Worm (Caenorhabditis elegans) whole organism, L2 larva: ENCODE results near the gene srx-41.
"Not testable (repeated sequence)": the region's sequence is repeated elsewhere in the genome, so short reads cannot be mapped to it uniquely, and the experiment has no call there.

Experiments
- F13H6.1 ChIP-seq: sonication (generic microtip); optimal IDR thresholded peaks from 2 replicates; lab custom pipeline; 2016; ENCODE audit warnings: missing genetic modification characterization, missing compliant biosample characterization
- R02D3.7 ChIP-seq: fragments of 150-350 bp; optimal IDR thresholded peaks from 2 replicates; lab custom pipeline; 2014; ENCODE audit warnings: missing biosample characterization, missing genetic modification characterization
- ZK546.5 ChIP-seq: sonication (generic microtip); optimal IDR thresholded peaks from 2 replicates; lab custom pipeline; 2017; ENCODE audit warnings: missing biosample characterization, missing genetic modification characterization
- alr-1 ChIP-seq: fragments of 150-350 bp; optimal IDR thresholded peaks from 2 replicates; lab custom pipeline; 2014; ENCODE audit warnings: missing biosample characterization, missing genetic modification characterization
- aly-2 ChIP-seq: fragments of 150-350 bp; optimal IDR thresholded peaks from 2 replicates; lab custom pipeline; 2014; ENCODE audit warnings: missing biosample characterization, missing genetic modification characterization
- blmp-1 ChIP-seq: sonication (generic microtip); optimal IDR thresholded peaks from 2 replicates; lab custom pipeline; 2017; ENCODE audit warnings: missing genetic modification characterization, mild to moderate bottlenecking, missing compliant biosample characterization, antibody characterized with exemption, moderate library complexity; ENCODE audit not compliant: insufficient read depth
- ceh-16 ChIP-seq: fragments of 150-350 bp; optimal IDR thresholded peaks from 2 replicates; lab custom pipeline; 2014; ENCODE audit warnings: missing biosample characterization, missing genetic modification characterization
- ceh-82 ChIP-seq: fragments of 150-350 bp; optimal IDR thresholded peaks from 2 replicates; lab custom pipeline; 2014; ENCODE audit warnings: missing biosample characterization, missing genetic modification characterization
- crh-2 ChIP-seq: sonication (generic microtip); optimal IDR thresholded peaks from 2 replicates; lab custom pipeline; 2017; ENCODE audit warnings: missing biosample characterization, missing genetic modification characterization
- dmd-4 ChIP-seq: sonication (generic microtip); optimal IDR thresholded peaks from 2 replicates; lab custom pipeline; 2017; ENCODE audit warnings: missing biosample characterization, missing genetic modification characterization
- egl-27 ChIP-seq: sonication (generic microtip); optimal IDR thresholded peaks from 3 replicates; lab custom pipeline; 2017; ENCODE audit warnings: missing biosample characterization, missing genetic modification reagents, missing genetic modification characterization
- elt-1 ChIP-seq: fragments of 150-350 bp; optimal IDR thresholded peaks from 2 replicates; lab custom pipeline; 2014; ENCODE audit warnings: missing biosample characterization, missing genetic modification characterization
- fos-1 ChIP-seq: fragments of 150-350 bp; optimal IDR thresholded peaks from 2 replicates; lab custom pipeline; 2014; ENCODE audit warnings: missing biosample characterization, missing genetic modification characterization
- lin-11 ChIP-seq: fragments of 150-350 bp; sonication (generic microtip); optimal IDR thresholded peaks from 2 replicates; lab custom pipeline; 2014; ENCODE audit warnings: missing biosample characterization, missing genetic modification characterization, inconsistent platforms, mixed read lengths
- lin-13 ChIP-seq: fragments of 150-350 bp; optimal IDR thresholded peaks from 2 replicates; lab custom pipeline; 2014; ENCODE audit warnings: missing biosample characterization, missing genetic modification reagents, missing genetic modification characterization
- lin-39 ChIP-seq: fragments of 150-350 bp; optimal IDR thresholded peaks from 2 replicates; lab custom pipeline; 2014; ENCODE audit warnings: missing biosample characterization, missing genetic modification reagents, missing genetic modification characterization
- mab-5 ChIP-seq: fragments of 150-350 bp; optimal IDR thresholded peaks from 2 replicates; lab custom pipeline; 2014; ENCODE audit warnings: missing biosample characterization, missing genetic modification characterization
- mbf-1 ChIP-seq: sonication (generic microtip); optimal IDR thresholded peaks from 2 replicates; lab custom pipeline; 2017; ENCODE audit warnings: missing biosample characterization, missing genetic modification characterization
- nhr-10 ChIP-seq: sonication (generic microtip); optimal IDR thresholded peaks from 2 replicates; lab custom pipeline; 2017; ENCODE audit warnings: missing biosample characterization, missing genetic modification characterization
- nhr-129 ChIP-seq: fragments of 150-350 bp; optimal IDR thresholded peaks from 2 replicates; lab custom pipeline; 2014; ENCODE audit warnings: missing biosample characterization, missing genetic modification characterization
- nhr-21 ChIP-seq: fragments of 150-350 bp; optimal IDR thresholded peaks from 2 replicates; lab custom pipeline; 2014; ENCODE audit warnings: missing biosample characterization, missing genetic modification characterization
- nhr-23 ChIP-seq: fragments of 150-350 bp; optimal IDR thresholded peaks from 2 replicates; lab custom pipeline; 2014; ENCODE audit warnings: missing biosample characterization, missing genetic modification reagents, missing genetic modification characterization
- nhr-237 ChIP-seq: fragments of 150-350 bp; optimal IDR thresholded peaks from 2 replicates; lab custom pipeline; 2014; ENCODE audit warnings: missing biosample characterization, missing genetic modification characterization
- nhr-25 ChIP-seq: fragments of 150-350 bp; sonication (generic microtip); optimal IDR thresholded peaks from 3 replicates; lab custom pipeline; 2014; ENCODE audit warnings: missing biosample characterization, missing genetic modification characterization
- nhr-6 ChIP-seq: fragments of 150-350 bp; optimal IDR thresholded peaks from 2 replicates; lab custom pipeline; 2014; ENCODE audit warnings: missing biosample characterization, missing genetic modification characterization
- nhr-77 ChIP-seq: fragments of 150-350 bp; optimal IDR thresholded peaks from 2 replicates; lab custom pipeline; 2014; ENCODE audit warnings: missing biosample characterization, missing genetic modification characterization
- sem-4 ChIP-seq: fragments of 150-350 bp; optimal IDR thresholded peaks from 2 replicates; lab custom pipeline; 2014; ENCODE audit warnings: missing biosample characterization, missing genetic modification reagents, missing genetic modification characterization
- skn-1 ChIP-seq: sonication (generic microtip); optimal IDR thresholded peaks from 2 replicates; lab custom pipeline; 2017; ENCODE audit warnings: missing biosample characterization, missing genetic modification characterization
- snpc-4 ChIP-seq: fragments of 150-350 bp; optimal IDR thresholded peaks from 2 replicates; lab custom pipeline; 2014; ENCODE audit warnings: missing biosample characterization, missing genetic modification characterization
- unc-39 ChIP-seq: fragments of 150-350 bp; optimal IDR thresholded peaks from 2 replicates; lab custom pipeline; 2014; ENCODE audit warnings: missing biosample characterization, missing genetic modification characterization
- unc-55 ChIP-seq: fragments of 150-350 bp; sonication (generic microtip); optimal IDR thresholded peaks from 3 replicates; lab custom pipeline; 2014; ENCODE audit warnings: missing biosample characterization, missing genetic modification reagents, missing genetic modification characterization
- unc-62 ChIP-seq: fragments of 150-350 bp; optimal IDR thresholded peaks from 2 replicates; lab custom pipeline; 2014; ENCODE audit warnings: missing biosample characterization, missing genetic modification reagents, missing genetic modification characterization
- ztf-4 ChIP-seq: fragments of 150-350 bp; optimal IDR thresholded peaks from 2 replicates; lab custom pipeline; 2014; ENCODE audit warnings: missing biosample characterization, missing genetic modification characterization

srx-41 gene

ce11 chrV:3600570-3600969 is 36.4 kb downstream of the srx-41 start, which contains the start of gene T22F3.7:
Gene T22F3.7, minus strand, starts transcription at chrV:3600670.
- TF ChIP-seq nhr-77 (tag; lab: Kevin White, UChicago) (no peak), nhr-129 (tag; lab: Kevin White, UChicago) (no peak), nhr-6 (tag; lab: Kevin White, UChicago) (no peak), lin-39 (tag; lab: Kevin White, UChicago) (no peak)

ce11 chrV:3597052-3597451 is 39.9 kb downstream of the srx-41 start, which contains the start of gene srh-212:
Gene srh-212, minus strand, starts transcription at chrV:3597152.
- not testable (repeated sequence) for TF ChIP-seq nhr-25 (tag; lab: Kevin White, UChicago); lin-39 (tag; lab: Kevin White, UChicago); ZK546.5
- TF ChIP-seq, all 48 proteins: peak for 0; not testable (repeated sequence) for 48

- TF ChIP-seq elt-1 (tag; lab: Kevin White, UChicago) = no peak
- TF ChIP-seq nhr-25 (tag; lab: Kevin White, UChicago) = no peak
- no peak for TF ChIP-seq nhr-23 (tag; lab: Kevin White, UChicago)
- TF ChIP-seq mbf-1 (tag; lab: Kevin White, UChicago) = no peak
- no peak for TF ChIP-seq ztf-4 (tag; lab: Kevin White, UChicago)
- no peak for TF ChIP-seq lin-11
- TF ChIP-seq egl-27 (tag; lab: Kevin White, UChicago) = no peak
- no peak for TF ChIP-seq nhr-21 (tag; lab: Kevin White, UChicago)
- TF ChIP-seq unc-55 (GFP tag; lab: Kevin White, UChicago) = no peak
- no peak for TF ChIP-seq sem-4 (tag; lab: Kevin White, UChicago)
- no peak for TF ChIP-seq F13H6.1 (tag; lab: Kevin White, UChicago)
Measured at ce11 chrV:3594936-3595335, 42.0 kb downstream of the srx-41 start, which contains the start of gene srh-213. Gene srh-213, minus strand, starts transcription at chrV:3595036.

ce11 chrV:3592099-3592498 is 44.9 kb downstream of the srx-41 start, which contains the start of gene T22F3.12:
Gene T22F3.12, minus strand, starts transcription at chrV:3592199.
- TF ChIP-seq snpc-4 (tag; lab: Kevin White, UChicago) = no peak
- TF ChIP-seq ceh-16 (tag; lab: Kevin White, UChicago) = no peak
- TF ChIP-seq unc-62 (GFP tag; lab: Kevin White, UChicago) = no peak
- TF ChIP-seq aly-2 (tag; lab: Kevin White, UChicago) = no peak
- no peak for TF ChIP-seq sem-4 (tag; lab: Kevin White, UChicago)
- TF ChIP-seq nhr-77 (tag; lab: Kevin White, UChicago) = no peak
- no peak for TF ChIP-seq dmd-4 (tag; lab: Kevin White, UChicago)
- TF ChIP-seq crh-2 (tag; lab: Kevin White, UChicago) = no peak
- no peak for TF ChIP-seq R02D3.7 (tag; lab: Kevin White, UChicago)
- no peak for TF ChIP-seq lin-13 (GFP tag; lab: Kevin White, UChicago)
- TF ChIP-seq nhr-10 (tag; lab: Kevin White, UChicago) = no peak
- TF ChIP-seq lin-11 = no peak
- TF ChIP-seq lin-39 (tag; lab: Kevin White, UChicago) = no peak
- no peak for TF ChIP-seq skn-1 (tag; lab: Kevin White, UChicago)
- TF ChIP-seq, all 48 proteins: peak for 0

ce11 chrV:3588223-3588622 is 48.8 kb downstream of the srx-41 start:
- TF ChIP-seq ZK546.5 (no peak), nhr-21 (tag; lab: Kevin White, UChicago) (no peak), lin-39 (tag; lab: Kevin White, UChicago) (no peak), unc-62 (GFP tag; lab: Kevin White, UChicago) (no peak), dmd-4 (tag; lab: Kevin White, UChicago) (no peak), skn-1 (tag; lab: Kevin White, UChicago) (no peak), mab-5 (tag; lab: Kevin White, UChicago) (no peak), nhr-23 (tag; lab: Kevin White, UChicago) (no peak), blmp-1 (tag; lab: Kevin White, UChicago) (no peak), fos-1 (tag; lab: Kevin White, UChicago) (no peak), unc-39 (no peak), sem-4 (tag; lab: Kevin White, UChicago) (no peak), aly-2 (tag; lab: Kevin White, UChicago) (no peak), nhr-237 (tag; lab: Kevin White, UChicago) (no peak), crh-2 (tag; lab: Kevin White, UChicago) (no peak), alr-1 (tag; lab: Kevin White, UChicago) (no peak), ceh-82 (tag; lab: Kevin White, UChicago) (no peak)
